Fruit fly (Drosophila melanogaster): ENCODE measurements around the gene CG3347.

The CG3347 gene

dm6 chr2L:3269137-3269536 lies at the start of gene CG3347:
Gene CG3347, plus strand, starts transcription at chr2L:3269437.
- TF ChIP-seq EcR (GFP tag; optimal IDR thresholded peaks at IDR 0.05), result no peak
- no peak for TF ChIP-seq psq (optimal IDR thresholded peaks at IDR 0.05)
- no peak for TF ChIP-seq CG8478 (optimal IDR thresholded peaks at IDR 0.05)
- no peak for TF ChIP-seq usp (GFP tag; optimal IDR thresholded peaks at IDR 0.05)
- TF ChIP-seq Dll (optimal IDR thresholded peaks at IDR 0.05), result no peak
- no peak for TF ChIP-seq pan (optimal IDR thresholded peaks at IDR 0.05)

DNA sequence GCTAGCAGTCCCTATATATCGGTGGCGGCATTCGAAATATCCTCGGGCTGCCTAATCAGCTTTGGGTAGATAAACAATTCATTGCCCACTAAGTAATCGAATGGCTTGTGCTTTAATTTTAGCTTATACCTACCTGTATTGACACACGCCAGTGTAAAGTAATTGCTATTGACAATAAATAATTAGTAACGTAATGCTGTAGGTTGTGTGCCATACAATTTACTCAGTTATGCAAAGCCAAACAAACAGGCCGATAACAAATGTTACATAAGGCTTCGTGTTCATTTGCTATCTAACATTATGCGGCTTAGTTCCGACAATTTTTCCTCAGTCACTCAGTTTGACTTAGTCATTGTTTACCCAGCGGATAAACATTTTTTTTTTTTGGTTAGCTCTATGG lies 40.5 kb upstream of the CG3347 start:
- TF ChIP-seq EcR (GFP tag; optimal IDR thresholded peaks at IDR 0.05) (no peak), Dll (optimal IDR thresholded peaks at IDR 0.05) (no peak), psq (optimal IDR thresholded peaks at IDR 0.05) (no peak), CG8478 (optimal IDR thresholded peaks at IDR 0.05) (no peak), usp (GFP tag; optimal IDR thresholded peaks at IDR 0.05) (no peak), pan (optimal IDR thresholded peaks at IDR 0.05) (no peak)

dm6 chr2L:3231239-3231638 lies 38.0 kb upstream of the CG3347 start:
- no peak for TF ChIP-seq CG8478 (optimal IDR thresholded peaks at IDR 0.05)
- no peak for TF ChIP-seq usp (GFP tag; optimal IDR thresholded peaks at IDR 0.05)
- TF ChIP-seq Dll (optimal IDR thresholded peaks at IDR 0.05), result no peak
- no peak for TF ChIP-seq EcR (GFP tag; optimal IDR thresholded peaks at IDR 0.05)
- TF ChIP-seq pan (optimal IDR thresholded peaks at IDR 0.05), result no peak
- no peak for TF ChIP-seq psq (optimal IDR thresholded peaks at IDR 0.05)

DNA sequence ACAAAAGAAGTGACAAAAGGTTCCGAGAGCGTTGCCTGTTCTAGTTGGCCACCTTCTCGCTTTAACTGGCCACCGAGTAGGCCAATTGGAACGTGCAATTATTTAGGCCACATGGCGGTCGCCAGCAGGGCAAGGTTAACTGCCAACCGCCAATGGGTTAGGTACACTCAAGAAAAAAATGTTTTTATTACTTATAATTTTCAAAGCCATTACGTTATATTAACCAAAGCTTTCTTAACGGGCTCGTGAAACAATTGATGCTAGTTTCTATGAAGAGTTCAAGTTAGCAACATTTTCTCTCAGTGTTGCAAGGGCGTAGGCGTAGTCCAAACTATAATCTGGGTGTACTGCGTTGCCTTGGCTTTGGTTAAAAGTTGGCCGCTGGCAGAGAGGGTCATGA lies 23.2 kb upstream of the CG3347 start:
- no peak for TF ChIP-seq psq (optimal IDR thresholded peaks at IDR 0.05)
- TF ChIP-seq EcR (GFP tag; optimal IDR thresholded peaks at IDR 0.05), result no peak
- TF ChIP-seq pan (optimal IDR thresholded peaks at IDR 0.05), result no peak
- TF ChIP-seq usp (GFP tag; optimal IDR thresholded peaks at IDR 0.05), result no peak
- no peak for TF ChIP-seq Dll (optimal IDR thresholded peaks at IDR 0.05)
- no peak for TF ChIP-seq CG8478 (optimal IDR thresholded peaks at IDR 0.05)

DNA sequence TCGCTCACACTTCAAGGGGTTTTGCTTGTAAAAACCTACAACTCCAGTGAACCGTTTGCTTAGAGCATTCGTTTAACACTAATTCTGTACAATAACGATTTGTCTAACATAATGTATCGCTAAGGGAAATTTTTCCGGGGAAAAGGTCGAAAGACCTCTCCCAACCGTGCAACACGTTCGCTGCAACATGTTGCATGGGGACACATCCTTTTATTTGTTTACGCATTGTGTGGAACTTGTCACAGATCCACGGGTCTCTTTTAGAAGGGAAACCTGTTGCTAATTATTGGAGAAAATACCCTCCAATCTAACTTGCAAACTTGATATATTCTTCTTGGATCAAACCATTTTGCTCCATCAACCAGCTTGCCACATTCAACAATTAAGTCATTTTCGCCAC lies 3.6 kb upstream of the CG3347 start:
- TF ChIP-seq pan (optimal IDR thresholded peaks at IDR 0.05) (no peak), Dll (optimal IDR thresholded peaks at IDR 0.05) (no peak), usp (GFP tag; optimal IDR thresholded peaks at IDR 0.05) (no peak), psq (optimal IDR thresholded peaks at IDR 0.05) (no peak), EcR (GFP tag; optimal IDR thresholded peaks at IDR 0.05) (no peak), CG8478 (optimal IDR thresholded peaks at IDR 0.05) (no peak)

- TF ChIP-seq psq (optimal IDR thresholded peaks at IDR 0.05), result no peak
- TF ChIP-seq pan (optimal IDR thresholded peaks at IDR 0.05), result no peak
- TF ChIP-seq usp (GFP tag; optimal IDR thresholded peaks at IDR 0.05), result no peak
- no peak for TF ChIP-seq EcR (GFP tag; optimal IDR thresholded peaks at IDR 0.05)
- TF ChIP-seq CG8478 (optimal IDR thresholded peaks at IDR 0.05), result no peak
- TF ChIP-seq Dll (optimal IDR thresholded peaks at IDR 0.05), result no peak
These were observed 9.5 kb downstream of the CG3347 start for dm6 chr2L:3278786-3279185.

- no peak for TF ChIP-seq psq (optimal IDR thresholded peaks at IDR 0.05)
- no peak for TF ChIP-seq Dll (optimal IDR thresholded peaks at IDR 0.05)
- TF ChIP-seq CG8478 (optimal IDR thresholded peaks at IDR 0.05), result no peak
- no peak for TF ChIP-seq EcR (GFP tag; optimal IDR thresholded peaks at IDR 0.05)
- no peak for TF ChIP-seq pan (optimal IDR thresholded peaks at IDR 0.05)
- TF ChIP-seq usp (GFP tag; optimal IDR thresholded peaks at IDR 0.05), result no peak
These were observed 11.3 kb downstream of the CG3347 start, which contains the start of gene OtopLb for dm6 chr2L:3280484-3280993. Gene OtopLb, minus strand, starts transcription at chr2L:3280534.

dm6 chr2L:3293718-3294340 lies 24.6 kb downstream of the CG3347 start:
- TF ChIP-seq CG8478 (optimal IDR thresholded peaks at IDR 0.05) (no peak), Dll (optimal IDR thresholded peaks at IDR 0.05) (no peak), pan (optimal IDR thresholded peaks at IDR 0.05) (no peak), EcR (GFP tag; optimal IDR thresholded peaks at IDR 0.05) (no peak), psq (optimal IDR thresholded peaks at IDR 0.05) (no peak), usp (GFP tag; optimal IDR thresholded peaks at IDR 0.05) (no peak)

DNA sequence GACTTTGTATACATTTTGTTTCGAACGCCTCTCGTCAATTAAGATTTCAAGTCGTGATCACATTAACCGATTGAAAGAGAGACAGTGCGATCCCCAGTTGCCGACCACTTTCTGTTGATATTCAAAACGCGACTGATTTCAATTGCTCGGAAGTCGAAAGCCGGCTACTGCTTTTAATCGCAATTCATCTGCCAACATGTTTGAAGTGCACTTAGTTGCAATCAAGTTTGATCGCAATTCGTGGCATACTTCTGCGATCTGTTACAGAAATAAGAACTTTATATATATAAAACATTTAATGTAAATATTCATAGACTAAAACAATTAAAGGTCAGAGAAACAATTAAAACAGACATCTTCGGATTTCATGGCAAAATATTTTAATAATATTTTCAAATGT lies 25.3 kb downstream of the CG3347 start, which contains the start of gene CG9664:
TSS of gene CG9664 (minus strand) at position 135 of the 400 bp plus-strand sequence.
- no peak for TF ChIP-seq Dll (optimal IDR thresholded peaks at IDR 0.05)
- TF ChIP-seq usp (GFP tag; optimal IDR thresholded peaks at IDR 0.05), result no peak
- no peak for TF ChIP-seq psq (optimal IDR thresholded peaks at IDR 0.05)
- no peak for TF ChIP-seq pan (optimal IDR thresholded peaks at IDR 0.05)
- no peak for TF ChIP-seq CG8478 (optimal IDR thresholded peaks at IDR 0.05)
- TF ChIP-seq EcR (GFP tag; optimal IDR thresholded peaks at IDR 0.05), result no peak

DNA sequence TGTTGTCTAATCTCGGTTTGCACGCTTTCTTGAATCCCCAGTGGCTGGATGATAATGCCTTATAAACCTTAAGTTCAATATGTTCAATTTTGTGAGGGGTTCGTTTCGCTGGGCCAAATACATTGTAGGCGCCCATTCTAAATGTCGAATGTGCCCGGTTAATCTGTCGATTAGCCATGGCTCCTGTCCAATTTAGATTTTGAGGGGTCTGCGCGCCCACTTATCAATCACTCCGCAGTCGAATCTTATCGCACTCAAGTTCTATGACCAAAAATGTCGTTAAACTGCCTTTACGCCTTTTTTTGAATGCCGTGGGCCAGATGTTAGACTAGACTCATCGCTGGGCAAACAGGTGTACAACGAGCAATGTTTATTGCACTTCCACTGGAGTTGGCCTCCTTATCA lies 28.8 kb downstream of the CG3347 start:
- TF ChIP-seq EcR (GFP tag; optimal IDR thresholded peaks at IDR 0.05) (no peak), CG8478 (optimal IDR thresholded peaks at IDR 0.05) (no peak), pan (optimal IDR thresholded peaks at IDR 0.05) (no peak), Dll (optimal IDR thresholded peaks at IDR 0.05) (no peak), usp (GFP tag; optimal IDR thresholded peaks at IDR 0.05) (no peak), psq (optimal IDR thresholded peaks at IDR 0.05) (no peak)

- TF ChIP-seq usp (GFP tag; optimal IDR thresholded peaks at IDR 0.05), result no peak
- TF ChIP-seq pan (optimal IDR thresholded peaks at IDR 0.05), result no peak
- no peak for TF ChIP-seq CG8478 (optimal IDR thresholded peaks at IDR 0.05)
- no peak for TF ChIP-seq EcR (GFP tag; optimal IDR thresholded peaks at IDR 0.05)
- no peak for TF ChIP-seq psq (optimal IDR thresholded peaks at IDR 0.05)
- no peak for TF ChIP-seq Dll (optimal IDR thresholded peaks at IDR 0.05)
These were observed 29.9 kb downstream of the CG3347 start for dm6 chr2L:3299142-3299541.

- TF ChIP-seq Dll (optimal IDR thresholded peaks at IDR 0.05), result no peak
- TF ChIP-seq pan (optimal IDR thresholded peaks at IDR 0.05), result no peak
- no peak for TF ChIP-seq psq (optimal IDR thresholded peaks at IDR 0.05)
- TF ChIP-seq CG8478 (optimal IDR thresholded peaks at IDR 0.05), result no peak
- TF ChIP-seq usp (GFP tag; optimal IDR thresholded peaks at IDR 0.05), result no peak
- TF ChIP-seq EcR (GFP tag; optimal IDR thresholded peaks at IDR 0.05), result no peak
These were observed 30.6 kb downstream of the CG3347 start for dm6 chr2L:3299803-3300202.

Data from whole organism.